Worm (Caenorhabditis elegans) whole organism, early embryonic: ENCODE measurements around the gene Y52E8A.1.

Experiments used
- B0310.2 ChIP-seq: sonication (generic microtip); optimal IDR thresholded peaks from 2 replicates; lab custom pipeline; 2016; ENCODE audit warnings: mild to moderate bottlenecking, missing genetic modification characterization, missing compliant biosample characterization
- ama-1 ChIP-seq: fragments of 150-350 bp; optimal IDR thresholded peaks from 2 replicates; lab custom pipeline; 2014
- ets-7 ChIP-seq: sonication (generic microtip); optimal IDR thresholded peaks from 2 replicates; lab custom pipeline; 2016; ENCODE audit warnings: missing genotype, missing genetic modification characterization, missing compliant biosample characterization
- hmbx-1 ChIP-seq: sonication (generic microtip); optimal IDR thresholded peaks from 2 replicates; lab custom pipeline; 2016; ENCODE audit warnings: mild to moderate bottlenecking, missing genetic modification characterization, missing compliant biosample characterization
- hmg-4 ChIP-seq: fragments of 200-800 bp; sonication (Bioruptor generic); optimal IDR thresholded peaks from 2 replicates; lab custom pipeline; 2018; ENCODE audit warnings: mild to moderate bottlenecking, missing genetic modification characterization, missing compliant biosample characterization
- pes-1 ChIP-seq: fragments of 200-800 bp; sonication (Bioruptor generic); IDR thresholded peaks from 2 replicates; pipeline ENCODE4 v1.3.6; 2022; ENCODE audit warnings: missing genetic modification reagents, missing genetic modification characterization, missing compliant biosample characterization
- sea-1 ChIP-seq: fragments of 200-800 bp; sonication (Bioruptor generic); conservative IDR thresholded peaks from 2 replicates; pipeline ENCODE4 v1.3.6; 2022; ENCODE audit warnings: missing genetic modification characterization, missing compliant biosample characterization
- tbx-37 ChIP-seq: fragments of 200-800 bp; sonication (Bioruptor generic); conservative IDR thresholded peaks from 2 replicates; pipeline ENCODE4 v1.3.6; 2022; ENCODE audit warnings: missing genetic modification reagents, missing genetic modification characterization, missing compliant biosample characterization
- tra-4 ChIP-seq: sonication (generic microtip); optimal IDR thresholded peaks from 2 replicates; lab custom pipeline; 2017; ENCODE audit warnings: missing genetic modification characterization, missing compliant biosample characterization

- TF ChIP-seq ama-1 (lab: Kevin White, UChicago), result no peak
- TF ChIP-seq pes-1 (GFP tag; lab: Robert Waterston, UW), result no peak
- no peak for TF ChIP-seq sea-1 (GFP tag; lab: Robert Waterston, UW)
- TF ChIP-seq tbx-37 (GFP tag; lab: Robert Waterston, UW), result no peak
- TF ChIP-seq tra-4, result no peak
- TF ChIP-seq B0310.2 (tag; lab: Kevin White, UChicago), result no peak
- no peak for TF ChIP-seq hmbx-1
- TF ChIP-seq ets-7 (tag; lab: Kevin White, UChicago), result no peak
- TF ChIP-seq hmg-4 (GFP tag; lab: Kevin White, UChicago), result no peak
Measured at ce11 chrII:4294189-4294588, 27.7 kb upstream of the Y52E8A.1 start.
